Worm (Caenorhabditis elegans) whole organism, young adult: ENCODE measurements around the gene K11H12.9.

Experiments used
- B0261.1 ChIP-seq: sonication (generic microtip); optimal IDR thresholded peaks from 2 replicates; lab custom pipeline; 2016; ENCODE audit warnings: mild to moderate bottlenecking, missing genetic modification characterization, moderate library complexity, missing compliant biosample characterization
- D2030.7 ChIP-seq: fragments of 200-800 bp; sonication (Bioruptor generic); IDR thresholded peaks from 2 replicates; pipeline ENCODE4 v1.3.6; 2022; ENCODE audit warnings: missing genetic modification reagents, missing genetic modification characterization, missing compliant biosample characterization
- F22D6.2 ChIP-seq: sonication (generic microtip); optimal IDR thresholded peaks from 2 replicates; lab custom pipeline; 2016; ENCODE audit warnings: mild to moderate bottlenecking, missing genetic modification characterization, missing compliant biosample characterization
- F33H1.4 ChIP-seq: fragments of 200-800 bp; sonication (Bioruptor generic); IDR thresholded peaks from 2 replicates; pipeline ENCODE4 v1.3.6; 2022; ENCODE audit warnings: missing genetic modification reagents, missing genetic modification characterization, missing compliant biosample characterization
- K11D2.4 ChIP-seq: fragments of 200-800 bp; sonication (Bioruptor generic); IDR thresholded peaks from 2 replicates; pipeline ENCODE4 v1.3.6; 2022; ENCODE audit warnings: missing genetic modification reagents, missing genetic modification characterization, missing compliant biosample characterization
- K12H6.12 ChIP-seq: fragments of 200-800 bp; sonication (Bioruptor generic); optimal IDR thresholded peaks from 2 replicates; lab custom pipeline; 2018; ENCODE audit warnings: mild to moderate bottlenecking, missing genetic modification characterization, missing compliant biosample characterization
- Y53F4B.3 ChIP-seq: fragments of 200-800 bp; sonication (Bioruptor generic); IDR thresholded peaks from 2 replicates; pipeline ENCODE4 v1.3.6; 2022; ENCODE audit warnings: missing genetic modification reagents, missing genetic modification characterization, missing compliant biosample characterization
- ceh-27 ChIP-seq: fragments of 200-800 bp; sonication (Bioruptor generic); optimal IDR thresholded peaks from 2 replicates; lab custom pipeline; 2018; ENCODE audit warnings: mild to moderate bottlenecking, missing genetic modification characterization, moderate library complexity, missing compliant biosample characterization
- efl-1 ChIP-seq: fragments of 150-350 bp; optimal IDR thresholded peaks from 2 replicates; lab custom pipeline; 2014; ENCODE audit warnings: missing biosample characterization, missing genetic modification reagents, missing genetic modification characterization
- let-526 ChIP-seq: fragments of 200-800 bp; sonication (Bioruptor generic); IDR thresholded peaks from 2 replicates; pipeline ENCODE4 v1.3.6; 2022; ENCODE audit warnings: missing genetic modification reagents, missing genetic modification characterization, missing compliant biosample characterization
- lin-40 ChIP-seq: sonication (generic microtip); optimal IDR thresholded peaks from 2 replicates; lab custom pipeline; 2016; ENCODE audit warnings: missing genetic modification characterization, mild to moderate bottlenecking, missing compliant biosample characterization, missing genotype, missing genetic modification reagents
- madf-6 ChIP-seq: fragments of 200-800 bp; sonication (Bioruptor generic); IDR thresholded peaks from 2 replicates; pipeline ENCODE4 v1.3.6; 2022; ENCODE audit warnings: missing genetic modification reagents, missing genetic modification characterization, missing compliant biosample characterization
- mcd-1 ChIP-seq: fragments of 200-800 bp; sonication (Bioruptor generic); IDR thresholded peaks from 2 replicates; pipeline ENCODE4 v1.3.6; 2022; ENCODE audit warnings: missing genetic modification reagents, missing genetic modification characterization, missing compliant biosample characterization
- nhr-90 ChIP-seq: sonication (generic microtip); optimal IDR thresholded peaks from 2 replicates; lab custom pipeline; 2016; ENCODE audit warnings: missing genotype, mild to moderate bottlenecking, missing genetic modification characterization, missing compliant biosample characterization
- somi-1 ChIP-seq: fragments of 200-800 bp; sonication (Bioruptor generic); optimal IDR thresholded peaks from 2 replicates; lab custom pipeline; 2018; ENCODE audit warnings: mild to moderate bottlenecking, missing genetic modification characterization, missing compliant biosample characterization
- tbp1 ChIP-seq: fragments of 200-800 bp; sonication (Bioruptor generic); optimal IDR thresholded peaks from 2 replicates; lab custom pipeline; 2018; ENCODE audit warnings: mild to moderate bottlenecking, missing genetic modification characterization, missing compliant biosample characterization
- xnd-1 ChIP-seq: sonication (generic microtip); optimal IDR thresholded peaks from 2 replicates; lab custom pipeline; 2016; ENCODE audit warnings: missing genotype, missing genetic modification reagents, missing genetic modification characterization, missing compliant biosample characterization
- ztf-3 ChIP-seq: fragments of 200-800 bp; sonication (Bioruptor generic); optimal IDR thresholded peaks from 2 replicates; lab custom pipeline; 2018; ENCODE audit warnings: mild to moderate bottlenecking, missing genetic modification characterization, missing compliant biosample characterization

K11H12.9 gene

ce11 chrIV:684197-684596, 34.7 kb downstream of the K11H12.9 start, which contains the start of gene cutl-28:
TSS of gene cutl-28 (plus strand) at chrIV:684497.
- TF ChIP-seq ceh-27 (no peak), mcd-1 (no peak), ztf-3 (GFP tag; lab: Kevin White, UChicago) (no peak), xnd-1 (tag; lab: Kevin White, UChicago) (no peak), K12H6.12 (no peak), B0261.1 (no peak), efl-1 (GFP tag; lab: Kevin White, UChicago) (no peak), F22D6.2 (tag; lab: Kevin White, UChicago) (no peak)

- TF ChIP-seq K11D2.4 (GFP tag; lab: Robert Waterston, UW) (no peak), somi-1 (no peak)
Observed at ce11 chrIV:684748-685147, 35.3 kb downstream of the K11H12.9 start.

ce11 chrIV:698304-698703, 48.8 kb downstream of the K11H12.9 start, which contains the start of gene Y55F3C.17:
TSS of gene Y55F3C.17 (minus strand) at chrIV:698404.
- TF ChIP-seq F33H1.4 (GFP tag; lab: Robert Waterston, UW) (no peak), let-526 (GFP tag; lab: Robert Waterston, UW) (no peak), nhr-90 (no peak), xnd-1 (tag; lab: Kevin White, UChicago) (no peak), madf-6 (GFP tag; lab: Robert Waterston, UW) (no peak), tbp1 (GFP tag; lab: Kevin White, UChicago) (no peak), D2030.7 (GFP tag; lab: Robert Waterston, UW) (no peak), efl-1 (GFP tag; lab: Kevin White, UChicago) (no peak), lin-40 (tag; lab: Kevin White, UChicago) (no peak), Y53F4B.3 (GFP tag; lab: Robert Waterston, UW) (no peak)
- TF ChIP-seq, all 124 proteins: peak for 0
